Worm (Caenorhabditis elegans) whole organism, L1 larva: ENCODE results near the gene H03E18.1.

ENCODE experiments used
- aha-1 ChIP-seq: fragments of 150-350 bp; optimal IDR thresholded peaks from 2 replicates; lab custom pipeline; 2014; ENCODE audit warnings: missing biosample characterization, missing genetic modification characterization
- hlh-17 ChIP-seq: fragments of 200-800 bp; sonication (Bioruptor generic); optimal IDR thresholded peaks from 2 replicates; lab custom pipeline; 2018; ENCODE audit warnings: missing genetic modification characterization, mild to moderate bottlenecking, missing compliant biosample characterization, moderate library complexity, borderline replicate concordance
- nhr-11 ChIP-seq: fragments of 150-350 bp; optimal IDR thresholded peaks from 2 replicates; lab custom pipeline; 2014; ENCODE audit warnings: missing biosample characterization, missing genetic modification characterization
- nhr-28 ChIP-seq: fragments of 150-350 bp; optimal IDR thresholded peaks from 2 replicates; lab custom pipeline; 2014; ENCODE audit warnings: missing biosample characterization, missing genetic modification characterization
- snu-23 ChIP-seq: sonication (generic microtip); optimal IDR thresholded peaks from 2 replicates; lab custom pipeline; 2016; ENCODE audit warnings: missing genetic modification characterization, missing compliant biosample characterization
- sox-4 ChIP-seq: sonication (generic microtip); optimal IDR thresholded peaks from 2 replicates; lab custom pipeline; 2016; ENCODE audit warnings: missing genetic modification characterization, missing compliant biosample characterization
- zag-1 ChIP-seq: fragments of 150-350 bp; optimal IDR thresholded peaks from 2 replicates; lab custom pipeline; 2014; ENCODE audit warnings: missing biosample characterization, missing genetic modification characterization

DNA sequence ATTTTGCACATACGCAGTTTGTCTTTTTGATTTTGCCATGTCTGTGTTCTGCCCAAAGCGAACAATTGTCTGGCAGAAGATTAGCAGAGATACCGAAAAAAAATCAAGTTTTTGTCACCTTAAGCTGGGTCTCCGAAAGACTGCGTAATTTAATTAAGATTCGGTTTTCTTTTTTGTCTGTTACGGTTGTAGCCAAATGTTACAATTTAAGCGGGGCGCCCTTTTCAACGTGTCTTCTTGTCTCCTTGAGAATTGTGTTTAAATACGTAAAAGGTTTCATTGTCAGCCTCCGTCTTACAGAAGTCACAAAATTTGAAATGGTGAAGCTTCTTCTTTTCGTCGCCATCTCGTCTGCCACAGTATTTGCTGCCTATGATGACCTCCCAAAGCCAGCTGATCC, 8.0 kb upstream of the H03E18.1 start, which contains the start of gene grd-14:
- TF ChIP-seq hlh-17 (GFP tag; lab: Kevin White, UChicago) (no peak), aha-1 (tag; lab: Kevin White, UChicago) (no peak), zag-1 (tag; lab: Kevin White, UChicago) (no peak), nhr-11 (tag; lab: Kevin White, UChicago) (no peak), sox-4 (tag; lab: Kevin White, UChicago) (no peak), snu-23 (GFP tag; lab: Kevin White, UChicago) (no peak), nhr-28 (no peak)
